Worm (Caenorhabditis elegans) whole organism, L2 larva: ENCODE data around the gene abi-1.

ENCODE experiments used
- ama-1 ChIP-seq: fragments of 150-350 bp; optimal IDR thresholded peaks from 2 replicates; lab custom pipeline; 2018; ENCODE audit warnings: inconsistent platforms
- egl-27 ChIP-seq: sonication (generic microtip); optimal IDR thresholded peaks from 3 replicates; lab custom pipeline; 2017; ENCODE audit warnings: missing biosample characterization, missing genetic modification reagents, missing genetic modification characterization
- elt-1 ChIP-seq: fragments of 150-350 bp; optimal IDR thresholded peaks from 2 replicates; lab custom pipeline; 2014; ENCODE audit warnings: missing biosample characterization, missing genetic modification characterization
- fos-1 ChIP-seq: fragments of 150-350 bp; optimal IDR thresholded peaks from 2 replicates; lab custom pipeline; 2014; ENCODE audit warnings: missing biosample characterization, missing genetic modification characterization
- lin-39 ChIP-seq: fragments of 150-350 bp; optimal IDR thresholded peaks from 2 replicates; lab custom pipeline; 2014; ENCODE audit warnings: missing biosample characterization, missing genetic modification reagents, missing genetic modification characterization
- lsy-2 ChIP-seq, 2 experiments: fragments of 150-350 bp in 1 of 2; sonication (generic microtip) in 1 of 2; optimal IDR thresholded peaks; 2 replicates each; lab custom pipeline; 2014 to 2017; ENCODE audit warnings: missing biosample characterization in 2 of 2, missing genetic modification characterization in 2 of 2
- mbf-1 ChIP-seq: sonication (generic microtip); optimal IDR thresholded peaks from 2 replicates; lab custom pipeline; 2017; ENCODE audit warnings: missing biosample characterization, missing genetic modification characterization
- nhr-11 ChIP-seq: fragments of 150-350 bp; optimal IDR thresholded peaks from 2 replicates; lab custom pipeline; 2014; ENCODE audit warnings: missing biosample characterization, missing genetic modification characterization
- snpc-4 ChIP-seq: fragments of 150-350 bp; optimal IDR thresholded peaks from 2 replicates; lab custom pipeline; 2014; ENCODE audit warnings: missing biosample characterization, missing genetic modification characterization
- unc-39 ChIP-seq: fragments of 150-350 bp; optimal IDR thresholded peaks from 2 replicates; lab custom pipeline; 2014; ENCODE audit warnings: missing biosample characterization, missing genetic modification characterization
- zag-1 ChIP-seq: fragments of 150-350 bp; optimal IDR thresholded peaks from 2 replicates; lab custom pipeline; 2014; ENCODE audit warnings: missing biosample characterization, missing genetic modification characterization

- no peak for TF ChIP-seq zag-1 (tag; lab: Kevin White, UChicago)
- no peak for TF ChIP-seq lin-39 (tag; lab: Kevin White, UChicago)
- TF ChIP-seq fos-1 (tag; lab: Kevin White, UChicago) = no peak
- no peak for TF ChIP-seq snpc-4 (tag; lab: Kevin White, UChicago)
- TF ChIP-seq nhr-11 (tag; lab: Kevin White, UChicago) = no peak
- TF ChIP-seq lsy-2 (tag; optimal IDR thresholded peaks at IDR 0.05; lab: Kevin White, UChicago) = peak in 1 of 2 experiments; percentile 30
- TF ChIP-seq elt-1 (tag; lab: Kevin White, UChicago) = no peak
- TF ChIP-seq mbf-1 (tag; lab: Kevin White, UChicago) = no peak
- TF ChIP-seq ama-1 (lab: Kevin White, UChicago) = no peak
- TF ChIP-seq egl-27 (tag; lab: Kevin White, UChicago) = no peak
- TF ChIP-seq unc-39 (tag; lab: Kevin White, UChicago) = no peak
These were observed at the start of gene abi-1, which contains the start of gene arle-14 for ce11 chrIII:5692690-5693089.
